Worm (Caenorhabditis elegans): Measurements from ENCODE around the gene F13E9.15.

The F13E9.15 gene

ce11 chrIV:10874527-10874926 lies 15.1 kb downstream of the F13E9.15 start, which contains the start of gene F13E9.12:
TSS of gene F13E9.12 (minus strand) at chrIV:10874627.
- no peak for TF ChIP-seq Y67H2A.10 (GFP tag; conservative IDR thresholded peaks at IDR 0.05)
- no peak for TF ChIP-seq Y56A3A.18 (GFP tag; IDR thresholded peaks at IDR 0.05)
- no peak for TF ChIP-seq aptf-3 (GFP tag; IDR thresholded peaks at IDR 0.05)
- TF ChIP-seq snpc-3.4 (tag; optimal IDR thresholded peaks at IDR 0.05), result no peak
- no peak for TF ChIP-seq aptf-2 (GFP tag; conservative IDR thresholded peaks at IDR 0.05)
- TF ChIP-seq ama-1 (optimal IDR thresholded peaks at IDR 0.05), result no peak
- TF ChIP-seq ama-1 (GFP tag; optimal IDR thresholded peaks at IDR 0.05), result no peak
- TF ChIP-seq madf-3 (GFP tag; IDR thresholded peaks at IDR 0.05), result no peak
- no peak for TF ChIP-seq snpc-1.3 (tag; optimal IDR thresholded peaks at IDR 0.05; ENCODE audit: insufficient read depth)
- TF ChIP-seq F49E8.2 (tag; optimal IDR thresholded peaks at IDR 0.05; ENCODE audit: insufficient read depth), result no peak
- TF ChIP-seq ccch-3 (GFP tag; optimal IDR thresholded peaks at IDR 0.05), result no peak
- no peak for TF ChIP-seq let-526 (GFP tag; IDR thresholded peaks at IDR 0.05)
- TF ChIP-seq pbrm-1 (GFP tag; IDR thresholded peaks at IDR 0.05), result no peak
- TF ChIP-seq nfya-1 (tag; optimal IDR thresholded peaks at IDR 0.05; ENCODE audit: borderline replicate concordance, insufficient read depth), result no peak
- no peak for TF ChIP-seq ceh-100 (GFP tag; IDR thresholded peaks at IDR 0.05)
- no peak for TF ChIP-seq F39B2.1 (GFP tag; IDR thresholded peaks at IDR 0.05)
- TF ChIP-seq ceh-40 (GFP tag; IDR thresholded peaks at IDR 0.05), result no peak
- no peak for TF ChIP-seq F33H1.4 (GFP tag; IDR thresholded peaks at IDR 0.05)
- TF ChIP-seq F22D6.2 (tag; optimal IDR thresholded peaks at IDR 0.05), result no peak

DNA sequence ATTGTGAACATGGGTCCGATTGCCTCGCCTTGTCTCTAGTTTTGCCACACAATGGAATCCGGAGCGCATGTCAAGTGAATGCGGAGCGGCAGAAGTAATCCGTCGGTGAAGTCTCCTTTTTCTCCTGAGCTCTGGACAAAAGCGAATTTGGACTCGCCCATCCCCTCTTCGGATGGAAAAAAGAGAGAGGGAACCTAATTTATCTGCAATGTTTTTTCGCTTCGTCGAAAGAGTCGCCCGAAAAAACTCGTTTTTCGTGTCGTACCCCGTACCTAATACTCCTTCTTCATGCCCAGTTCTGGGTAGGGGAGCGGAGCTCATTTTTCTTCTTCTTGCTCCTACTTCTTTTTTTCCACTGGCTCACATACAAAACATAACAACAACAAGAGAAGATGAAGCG lies 19.5 kb downstream of the F13E9.15 start:
- TF ChIP-seq egrh-3 (GFP tag; IDR thresholded peaks at IDR 0.05) (no peak), hmg-20 (GFP tag; IDR thresholded peaks at IDR 0.05) (no peak), aptf-2 (GFP tag; conservative IDR thresholded peaks at IDR 0.05) (no peak), dpff-1 (tag; optimal IDR thresholded peaks at IDR 0.05) (no peak), tbp1 (GFP tag; optimal IDR thresholded peaks at IDR 0.05) (no peak), K12H6.12 (tag; optimal IDR thresholded peaks at IDR 0.05) (no peak), F49E8.2 (tag; optimal IDR thresholded peaks at IDR 0.05; ENCODE audit: insufficient read depth) (no peak)

ce11 chrIV:10869642-10870041 lies 20.0 kb downstream of the F13E9.15 start:
- TF ChIP-seq D2030.7 (GFP tag; IDR thresholded peaks at IDR 0.05) (no peak), rpc-1 (optimal IDR thresholded peaks at IDR 0.05) (no peak), rpc-1 (tag; optimal IDR thresholded peaks at IDR 0.05) (no peak), let-607 (tag; optimal IDR thresholded peaks at IDR 0.05) (no peak), repo-1 (tag; optimal IDR thresholded peaks at IDR 0.05) (no peak), nfyb-1 (GFP tag; IDR thresholded peaks at IDR 0.05) (no peak), zfh-2 (GFP tag; conservative IDR thresholded peaks at IDR 0.05) (no peak), ztf-25 (GFP tag; IDR thresholded peaks at IDR 0.05) (no peak), K11D2.4 (GFP tag; IDR thresholded peaks at IDR 0.05) (no peak), hlh-26 (GFP tag; conservative IDR thresholded peaks at IDR 0.05) (no peak), chd-7 (tag; optimal IDR thresholded peaks at IDR 0.05) (no peak), ceh-91 (GFP tag; IDR thresholded peaks at IDR 0.05) (no peak)
